Worm (Caenorhabditis elegans): ENCODE measurements around the gene T05C12.4.

T05C12.4 gene

DNA sequence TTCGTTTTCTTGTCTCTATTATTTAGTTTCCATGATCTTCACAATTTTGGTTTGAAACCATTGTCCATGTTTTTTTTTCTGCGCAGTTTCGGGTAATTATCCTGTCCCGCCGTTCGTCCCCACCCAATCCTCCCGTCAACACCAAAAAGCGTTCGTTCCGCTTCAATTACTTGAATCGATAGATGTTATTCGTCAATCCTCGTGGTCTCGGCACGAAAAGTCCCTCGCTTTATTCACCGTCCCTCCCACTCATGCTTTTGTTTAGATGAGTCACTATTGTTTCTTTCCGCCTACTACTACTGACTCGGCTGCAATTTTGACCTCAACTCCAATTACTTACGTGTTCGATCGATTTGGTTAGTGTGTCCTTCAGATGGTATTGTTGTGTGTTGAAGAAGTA is 43.2 kb upstream of the T05C12.4 start (continued):
- TF ChIP-seq nhr-6 (tag; optimal IDR thresholded peaks at IDR 0.05) (peak; percentile 29), lin-38 (GFP tag; IDR thresholded peaks at IDR 0.05) (no peak), lin-13 (GFP tag; optimal IDR thresholded peaks at IDR 0.05) (no peak), nhr-48 (tag; optimal IDR thresholded peaks at IDR 0.05) (no peak), F44E2.7 (GFP tag; IDR thresholded peaks at IDR 0.05) (no peak), daf-16 (GFP tag; optimal IDR thresholded peaks at IDR 0.05) (no peak), daf-16 (tag; optimal IDR thresholded peaks at IDR 0.05) (no peak)

- TF ChIP-seq mep-1 (tag; optimal IDR thresholded peaks at IDR 0.05) (peak; percentile 56), pqm-1 (tag; optimal IDR thresholded peaks at IDR 0.05) (no peak), lir-3 (tag; optimal IDR thresholded peaks at IDR 0.05) (no peak), mxl-3 (GFP tag; optimal IDR thresholded peaks at IDR 0.05) (peak; percentile 94), nhr-41 (GFP tag; IDR thresholded peaks at IDR 0.05) (no peak), dmd-8 (GFP tag; IDR thresholded peaks at IDR 0.05) (no peak), set-16 (GFP tag; IDR thresholded peaks at IDR 0.05) (no peak), duxl-1 (tag; optimal IDR thresholded peaks at IDR 0.05; ENCODE audit: poor library complexity) (no peak), lim-7 (GFP tag; IDR thresholded peaks at IDR 0.05) (no peak), F37D6.2 (tag; optimal IDR thresholded peaks at IDR 0.05) (no peak), dpl-1 (GFP tag; optimal IDR thresholded peaks at IDR 0.05) (no peak), nhr-42 (GFP tag; IDR thresholded peaks at IDR 0.05) (no peak), jun-1 (tag; optimal IDR thresholded peaks at IDR 0.05) (no peak), ceh-44 (GFP tag; IDR thresholded peaks at IDR 0.05) (no peak), zag-1 (tag; optimal IDR thresholded peaks at IDR 0.05) (no peak), unc-130 (GFP tag; optimal IDR thresholded peaks at IDR 0.05) (peak; percentile 24), attf-4 (tag; optimal IDR thresholded peaks at IDR 0.05) (no peak), hmg-1.1 (GFP tag; IDR thresholded peaks at IDR 0.05) (no peak), tag-97 (GFP tag; IDR thresholded peaks at IDR 0.05) (no peak), daf-16 (GFP tag; optimal IDR thresholded peaks at IDR 0.05) (no peak), daf-16 (tag; optimal IDR thresholded peaks at IDR 0.05) (no peak), tra-1 (GFP tag; IDR thresholded peaks at IDR 0.05) (no peak), ces-1 (GFP tag; optimal IDR thresholded peaks at IDR 0.05) (no peak), mdt-29 (GFP tag; IDR thresholded peaks at IDR 0.05) (no peak), unc-39 (tag; optimal IDR thresholded peaks at IDR 0.05) (no peak), lin-39 (tag; optimal IDR thresholded peaks at IDR 0.05) (no peak), nhr-25 (tag; optimal IDR thresholded peaks at IDR 0.05; ENCODE audit: borderline replicate concordance, insufficient read depth) (peak; percentile 25), lsy-2 (tag; optimal IDR thresholded peaks at IDR 0.05) (peak in 1 of 2 experiments; percentile 25), nhr-6 (tag; optimal IDR thresholded peaks at IDR 0.05) (no peak), skn-1 (tag; optimal IDR thresholded peaks at IDR 0.05) (no peak), vab-7 (GFP tag; IDR thresholded peaks at IDR 0.05) (no peak), hlh-30 (tag; optimal IDR thresholded peaks at IDR 0.05; ENCODE audit: insufficient read depth) (peak; percentile 76), ztf-11 (tag; optimal IDR thresholded peaks at IDR 0.05) (no peak), aha-1 (tag) (peak; percentile 73), madf-9 (GFP tag; conservative IDR thresholded peaks at IDR 0.05) (no peak), ceh-62 (tag; optimal IDR thresholded peaks at IDR 0.05) (no peak), Y5F2A.4 (GFP tag; optimal IDR thresholded peaks at IDR 0.05) (no peak), nhr-48 (tag; optimal IDR thresholded peaks at IDR 0.05) (peak; percentile 22), nhr-76 (tag; optimal IDR thresholded peaks at IDR 0.05) (no peak), egl-27 (tag; optimal IDR thresholded peaks at IDR 0.05) (no peak), lin-29 (GFP tag; IDR thresholded peaks at IDR 0.05) (no peak), ctbp-1 (GFP tag; IDR thresholded peaks at IDR 0.05) (no peak), nhr-111 (GFP tag; optimal IDR thresholded peaks at IDR 0.05) (no peak), daf-12 (tag; optimal IDR thresholded peaks at IDR 0.05) (no peak), daf-8 (GFP tag; IDR thresholded peaks at IDR 0.05) (no peak), T20F7.1 (GFP tag; optimal IDR thresholded peaks at IDR 0.05) (no peak)
Observed at ce11 chrII:8222309-8223065, 42.3 kb upstream of the T05C12.4 start, which contains the start of gene dab-1. TSS of gene dab-1 (plus strand) at chrII:8222386.
